Fruit fly (Drosophila melanogaster): Measurements from ENCODE around the gene CG12288.

- TF ChIP-seq Eip75B (GFP tag; optimal IDR thresholded peaks at IDR 0.05): no peak
- TF ChIP-seq CG34406 (GFP tag; optimal IDR thresholded peaks at IDR 0.05): no peak
- no peak for TF ChIP-seq CG8119 (GFP tag; IDR thresholded peaks at IDR 0.05)
Observed at dm6 chr2L:16857131-16857530, 44.9 kb downstream of the CG12288 start.

All from whole organism, prepupa.